Worm (Caenorhabditis elegans): Measurements from ENCODE around the gene nhr-260.

DNA sequence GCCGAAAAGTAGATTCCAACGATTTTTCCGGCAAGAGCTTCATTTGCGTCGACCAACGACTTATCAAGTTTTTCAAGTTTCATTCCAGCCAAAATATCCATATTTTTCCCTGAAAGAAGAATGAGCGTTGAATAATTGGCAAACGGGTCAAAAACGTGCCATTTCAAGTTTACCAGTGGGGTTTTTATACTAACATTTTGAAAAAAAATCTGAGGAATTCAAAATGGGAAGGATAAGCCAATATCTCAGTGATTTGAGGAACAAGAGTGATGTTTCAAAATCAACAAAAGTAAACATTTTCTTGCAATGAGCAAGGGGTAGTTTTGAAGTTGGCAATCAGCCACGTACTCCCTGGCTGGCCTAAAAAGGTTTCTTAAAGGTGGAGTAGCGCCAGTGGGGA is 22.9 kb upstream of the nhr-260 start, which contains the start of gene trx-5:
- TF ChIP-seq ceh-48 (tag; optimal IDR thresholded peaks at IDR 0.05) (no peak), hlh-30 (tag; optimal IDR thresholded peaks at IDR 0.05; ENCODE audit: insufficient read depth) (no peak), nhr-11 (tag; optimal IDR thresholded peaks at IDR 0.05) (no peak)

All from whole organism, late embryonic.